Fruit fly (Drosophila melanogaster) Kc167 (cell line): ENCODE measurements around the gene sxe2.

Experiments
- Sin3A ChIP-seq: fragments of >200 bp; optimal IDR thresholded peaks from 2 replicates; lab custom pipeline; 2018; ENCODE audit warnings: missing external identifiers
- h ChIP-seq: fragments of >200 bp; optimal IDR thresholded peaks from 3 replicates; lab custom pipeline; 2018; ENCODE audit warnings: missing external identifiers
- psq ChIP-seq: fragments of >200 bp; optimal IDR thresholded peaks from 2 replicates; lab custom pipeline; 2017; ENCODE audit warnings: missing external identifiers

DNA sequence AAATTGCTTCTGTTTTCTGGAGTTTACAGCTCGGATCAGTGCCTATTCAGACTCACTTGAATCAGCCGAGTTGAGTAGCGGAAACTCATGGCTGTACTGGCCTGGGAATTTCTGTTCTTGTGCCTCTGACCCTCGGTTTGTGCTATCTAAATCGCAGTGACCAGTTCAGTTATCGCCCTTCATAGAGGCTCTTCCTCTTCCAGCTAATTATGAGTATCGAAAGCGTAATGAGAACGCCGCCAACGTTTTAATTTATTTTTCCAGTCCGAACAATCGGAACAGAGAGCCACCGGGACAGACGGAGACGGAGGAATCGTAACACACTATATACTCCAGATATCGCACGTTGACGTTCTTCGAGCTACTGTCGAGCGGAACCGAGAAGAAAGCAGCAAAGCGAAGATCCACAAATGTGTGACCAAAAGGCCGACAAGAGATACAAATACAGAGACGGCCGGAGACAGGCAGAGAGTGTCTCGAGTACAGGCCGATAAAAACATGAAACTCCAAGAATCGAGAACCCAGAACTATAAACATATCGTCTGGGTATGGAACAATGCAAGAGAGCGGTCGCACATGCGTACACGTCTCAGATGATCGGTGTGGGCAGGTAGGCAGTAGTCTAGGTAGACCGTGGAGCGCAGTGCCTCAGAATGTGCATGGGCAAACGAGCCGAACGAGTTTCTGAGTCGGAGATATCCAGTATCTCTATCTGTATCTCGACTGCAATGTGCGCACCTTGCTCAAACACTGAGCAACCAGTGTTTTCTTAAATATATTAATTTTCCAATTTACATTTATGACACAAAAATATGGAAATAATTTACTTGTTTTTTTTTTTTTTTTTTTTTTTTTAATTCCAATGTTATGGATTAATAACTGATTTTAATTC, 11.7 kb upstream of the sxe2 start:
- TF ChIP-seq psq (lab: Kevin White, UChicago) (no peak), h (lab: Kevin White, UChicago) (no peak), Sin3A (lab: Kevin White, UChicago) (no peak)
